Worm (Caenorhabditis elegans) whole organism, L1 larva: Measurements from ENCODE around the gene suex-1.

Experiments
- C34B4.2 ChIP-seq: sonication (generic microtip); optimal IDR thresholded peaks from 2 replicates; lab custom pipeline; 2017; ENCODE audit warnings: mild to moderate bottlenecking, missing genetic modification characterization, missing compliant biosample characterization
- aha-1 ChIP-seq: fragments of 150-350 bp; optimal IDR thresholded peaks from 2 replicates; lab custom pipeline; 2014; ENCODE audit warnings: missing biosample characterization, missing genetic modification characterization
- alr-1 ChIP-seq: fragments of 200-800 bp; sonication (Bioruptor generic); optimal IDR thresholded peaks from 2 replicates; lab custom pipeline; 2018; ENCODE audit warnings: borderline replicate concordance, mild to moderate bottlenecking, missing genetic modification characterization, missing compliant biosample characterization
- blmp-1 ChIP-seq: fragments of 150-350 bp; optimal IDR thresholded peaks from 2 replicates; lab custom pipeline; 2014; ENCODE audit warnings: missing biosample characterization, missing genetic modification characterization
- ceh-63 ChIP-seq: fragments of 200-800 bp; sonication (Bioruptor generic); optimal IDR thresholded peaks from 2 replicates; lab custom pipeline; 2018; ENCODE audit warnings: mild to moderate bottlenecking, missing genetic modification characterization, missing compliant biosample characterization
- ceh-82 ChIP-seq, 3 experiments: fragments of 150-350 bp in 1 of 3; sonication (generic microtip) in 2 of 3; optimal IDR thresholded peaks; 2 replicates each; lab custom pipeline; 2014 to 2017; ENCODE audit warnings: missing biosample characterization in 3 of 3, missing genetic modification characterization in 3 of 3
- ces-1 ChIP-seq: fragments of 150-350 bp; optimal IDR thresholded peaks from 2 replicates; lab custom pipeline; 2014; ENCODE audit warnings: missing biosample characterization, missing genetic modification reagents, missing genetic modification characterization
- dsc-1 ChIP-seq: sonication (generic microtip); optimal IDR thresholded peaks from 2 replicates; lab custom pipeline; 2016; ENCODE audit warnings: mild to moderate bottlenecking, missing genetic modification characterization, missing compliant biosample characterization
- efl-1 ChIP-seq, 4 experiments: fragments of 150-350 bp; optimal IDR thresholded peaks in 3 of 4; peaks in 1 of 4; 1 replicate in 1 of 4; 2 replicates in 3 of 4; lab custom pipeline; 2014; ENCODE audit warnings: missing biosample characterization in 2 of 4, missing genetic modification characterization in 2 of 4, missing genetic modification reagents in 2 of 4
- egl-13 ChIP-seq: sonication (generic microtip); optimal IDR thresholded peaks from 2 replicates; lab custom pipeline; 2016; ENCODE audit warnings: missing genotype, missing genetic modification reagents, missing genetic modification characterization, missing compliant biosample characterization
- egl-27 ChIP-seq, 2 experiments: fragments of 150-350 bp in 1 of 2; sonication (generic microtip); optimal IDR thresholded peaks; 3 replicates each; lab custom pipeline; 2017 to 2018; ENCODE audit warnings: missing biosample characterization in 2 of 2, missing genetic modification characterization in 2 of 2, missing genetic modification reagents in 2 of 2
- elt-2 ChIP-seq: sonication (generic microtip); optimal IDR thresholded peaks from 2 replicates; lab custom pipeline; 2016; ENCODE audit warnings: missing genetic modification characterization, mild to moderate bottlenecking, inconsistent platforms, missing compliant biosample characterization, missing genetic modification reagents
- elt-3 ChIP-seq, 6 experiments: fragments of 150-350 bp in 1 of 6; sonication (generic microtip); optimal IDR thresholded peaks; 2 replicates each; lab custom pipeline; 2017 to 2018; ENCODE audit warnings: missing biosample characterization in 6 of 6, missing genetic modification characterization in 6 of 6, inconsistent platforms in 1 of 6
- ets-5 ChIP-seq: fragments of 200-800 bp; sonication (Bioruptor generic); IDR thresholded peaks from 2 replicates; pipeline ENCODE4 v1.3.6; 2022; ENCODE audit warnings: missing genetic modification characterization, missing compliant biosample characterization
- fkh-4 ChIP-seq: sonication (generic microtip); optimal IDR thresholded peaks from 2 replicates; lab custom pipeline; 2016; ENCODE audit warnings: missing compliant biosample characterization, missing genetic modification characterization, borderline replicate concordance
- grh-1 ChIP-seq: fragments of 200-800 bp; sonication (Bioruptor generic); IDR thresholded peaks from 2 replicates; pipeline ENCODE4 v1.3.6; 2022; ENCODE audit warnings: missing genetic modification reagents, missing genetic modification characterization, missing compliant biosample characterization
- hlh-17 ChIP-seq: fragments of 200-800 bp; sonication (Bioruptor generic); optimal IDR thresholded peaks from 2 replicates; lab custom pipeline; 2018; ENCODE audit warnings: missing genetic modification characterization, mild to moderate bottlenecking, missing compliant biosample characterization, moderate library complexity, borderline replicate concordance
- hpl-2 ChIP-seq: fragments of 150-350 bp; optimal IDR thresholded peaks from 2 replicates; lab custom pipeline; 2014; ENCODE audit warnings: missing biosample characterization, missing genetic modification reagents, missing genetic modification characterization
- irx-1 ChIP-seq: sonication (generic microtip); optimal IDR thresholded peaks from 2 replicates; lab custom pipeline; 2016; ENCODE audit warnings: missing genetic modification characterization, missing compliant biosample characterization
- jun-1 ChIP-seq: fragments of 150-350 bp; optimal IDR thresholded peaks from 2 replicates; lab custom pipeline; 2014; ENCODE audit warnings: missing biosample characterization, missing genetic modification reagents, missing genetic modification characterization
- lin-14 ChIP-seq: fragments of 200-800 bp; sonication (Bioruptor generic); optimal IDR thresholded peaks from 2 replicates; lab custom pipeline; 2018; ENCODE audit warnings: mild to moderate bottlenecking, missing genetic modification characterization, moderate library complexity, missing compliant biosample characterization
- lin-35 ChIP-seq, 2 experiments: fragments of 150-350 bp; optimal IDR thresholded peaks; 2 replicates each; lab custom pipeline; 2014; ENCODE audit warnings: missing biosample characterization in 2 of 2, missing genetic modification characterization in 2 of 2, missing genetic modification reagents in 2 of 2
- lir-3 ChIP-seq: sonication (generic microtip); optimal IDR thresholded peaks from 2 replicates; lab custom pipeline; 2016; ENCODE audit warnings: mild to moderate bottlenecking, missing genetic modification characterization, moderate library complexity, missing compliant biosample characterization; ENCODE audit not compliant: poor library complexity
- mep-1 ChIP-seq: fragments of 150-350 bp; optimal IDR thresholded peaks from 2 replicates; lab custom pipeline; 2014; ENCODE audit warnings: missing biosample characterization, missing genetic modification characterization
- nhr-11 ChIP-seq: fragments of 150-350 bp; optimal IDR thresholded peaks from 2 replicates; lab custom pipeline; 2014; ENCODE audit warnings: missing biosample characterization, missing genetic modification characterization
- nhr-19 ChIP-seq: fragments of 200-800 bp; sonication (Bioruptor generic); conservative IDR thresholded peaks from 2 replicates; pipeline ENCODE4 v1.3.6; 2022; ENCODE audit warnings: missing genetic modification characterization, missing compliant biosample characterization
- nhr-47 ChIP-seq: sonication (generic microtip); optimal IDR thresholded peaks from 2 replicates; lab custom pipeline; 2016; ENCODE audit warnings: mild to moderate bottlenecking, missing genetic modification characterization, moderate library complexity, missing compliant biosample characterization
- nhr-71 ChIP-seq: sonication (generic microtip); optimal IDR thresholded peaks from 2 replicates; lab custom pipeline; 2016; ENCODE audit warnings: mild to moderate bottlenecking, missing genetic modification characterization, moderate library complexity, missing compliant biosample characterization
- nhr-90 ChIP-seq: sonication (generic microtip); optimal IDR thresholded peaks from 2 replicates; lab custom pipeline; 2016; ENCODE audit warnings: mild to moderate bottlenecking, missing genetic modification characterization, missing compliant biosample characterization; ENCODE audit not compliant: poor library complexity
- pax-3 ChIP-seq: fragments of 200-800 bp; sonication (Bioruptor generic); optimal IDR thresholded peaks from 2 replicates; lab custom pipeline; 2018; ENCODE audit warnings: mild to moderate bottlenecking, missing genetic modification characterization, moderate library complexity, missing compliant biosample characterization
- snpc-4 ChIP-seq: fragments of 150-350 bp; optimal IDR thresholded peaks from 2 replicates; lab custom pipeline; 2014; ENCODE audit warnings: missing biosample characterization, missing genetic modification characterization
- snu-23 ChIP-seq: sonication (generic microtip); optimal IDR thresholded peaks from 2 replicates; lab custom pipeline; 2016; ENCODE audit warnings: missing genetic modification characterization, missing compliant biosample characterization
- sptf-1 ChIP-seq: fragments of 150-350 bp; optimal IDR thresholded peaks from 2 replicates; lab custom pipeline; 2014; ENCODE audit warnings: missing biosample characterization, missing genetic modification characterization
- tlp-1 ChIP-seq: fragments of 150-350 bp; optimal IDR thresholded peaks from 2 replicates; lab custom pipeline; 2014; ENCODE audit warnings: missing biosample characterization, missing genetic modification characterization
- unc-130 ChIP-seq: fragments of 150-350 bp; optimal IDR thresholded peaks from 2 replicates; lab custom pipeline; 2017; ENCODE audit warnings: missing biosample characterization, missing genetic modification characterization, inconsistent platforms
- unc-30 ChIP-seq: sonication (generic microtip); optimal IDR thresholded peaks from 2 replicates; lab custom pipeline; 2017; ENCODE audit warnings: missing biosample characterization, missing genetic modification characterization
- unc-62 ChIP-seq: fragments of 150-350 bp; optimal IDR thresholded peaks from 2 replicates; lab custom pipeline; 2014; ENCODE audit warnings: missing biosample characterization, missing genetic modification reagents, missing genetic modification characterization
- unc-86 ChIP-seq: sonication (generic microtip); optimal IDR thresholded peaks from 2 replicates; lab custom pipeline; 2016; ENCODE audit warnings: missing genetic modification characterization, missing compliant biosample characterization
- vab-15 ChIP-seq: sonication (generic microtip); optimal IDR thresholded peaks from 2 replicates; lab custom pipeline; 2017; ENCODE audit warnings: missing genotype, mild to moderate bottlenecking, missing genetic modification characterization, missing compliant biosample characterization
- xbp-1 ChIP-seq: sonication (generic microtip); optimal IDR thresholded peaks from 2 replicates; lab custom pipeline; 2016; ENCODE audit warnings: missing genetic modification characterization, missing compliant biosample characterization
- zip-4 ChIP-seq: fragments of 200-800 bp; sonication (Bioruptor generic); optimal IDR thresholded peaks from 2 replicates; lab custom pipeline; 2018; ENCODE audit warnings: mild to moderate bottlenecking, missing genetic modification characterization, moderate library complexity, missing compliant biosample characterization
- ztf-4 ChIP-seq: fragments of 150-350 bp; optimal IDR thresholded peaks from 2 replicates; lab custom pipeline; 2014; ENCODE audit warnings: missing biosample characterization, missing genetic modification characterization

suex-1 gene

ce11 chrII:5543476-5544144 lies 45.6 kb upstream of the suex-1 start (continued):
- TF ChIP-seq pax-3 (peak; percentile 98), egl-27 (tag; optimal IDR thresholded peaks at IDR 0.05; lab: Kevin White, UChicago) (peak; percentile 92 to 93), irx-1 (tag; lab: Kevin White, UChicago) (peak; percentile 99), dsc-1 (peak; percentile 99), hpl-2 (peak; percentile 98), elt-2 (tag; lab: Kevin White, UChicago) (peak; percentile 100), snpc-4 (tag; lab: Kevin White, UChicago) (peak; percentile 100), nhr-90 (tag; lab: Kevin White, UChicago) (peak; percentile 100), blmp-1 (tag; lab: Kevin White, UChicago) (peak; percentile 81), jun-1 (tag; lab: Kevin White, UChicago) (peak; percentile 99), grh-1 (GFP tag; lab: Robert Waterston, UW) (peak; percentile 99), ceh-82 (tag; optimal IDR thresholded peaks at IDR 0.05; lab: Kevin White, UChicago) (peak; percentile 96 to 97 (median 97)), fkh-4 (tag; lab: Kevin White, UChicago) (peak; percentile 86), hlh-17 (GFP tag; lab: Kevin White, UChicago) (peak; percentile 92), nhr-11 (tag; lab: Kevin White, UChicago) (peak; percentile 96), lin-14 (peak; percentile 99), nhr-47 (tag; lab: Kevin White, UChicago) (peak; percentile 100), egl-13 (peak; percentile 98), unc-130 (tag; lab: Kevin White, UChicago) (peak; percentile 98), xbp-1 (tag; lab: Kevin White, UChicago) (peak; percentile 98), ceh-63 (GFP tag; lab: Kevin White, UChicago) (peak; percentile 95), C34B4.2 (peak; percentile 67), ets-5 (0 out of 2 replicates have a peak, but pooled peaks have one; percentile 74), efl-1 (optimal IDR thresholded peaks at IDR 0.05; lab: Kevin White, UChicago) (peak; percentile 92 to 93), efl-1 (GFP tag; optimal IDR thresholded peaks at IDR 0.05 in 1 of 2; lab: Kevin White, UChicago) (peak; percentile 80 to 98), sptf-1 (tag; lab: Kevin White, UChicago) (no peak), unc-30 (peak; percentile 68), nhr-19 (GFP tag; lab: Robert Waterston, UW) (peak; percentile 99), aha-1 (tag; lab: Kevin White, UChicago) (peak; percentile 62), snu-23 (GFP tag; lab: Kevin White, UChicago) (peak; percentile 100), mep-1 (tag; lab: Kevin White, UChicago) (peak; percentile 97), unc-86 (tag; lab: Kevin White, UChicago) (peak; percentile 98), ztf-4 (tag; lab: Kevin White, UChicago) (peak; percentile 99), vab-15 (tag; lab: Kevin White, UChicago) (peak; percentile 87), lin-35 (GFP tag; optimal IDR thresholded peaks at IDR 0.05; lab: Kevin White, UChicago) (peak; percentile 86 to 94), nhr-71 (tag; lab: Kevin White, UChicago) (peak; percentile 100), tlp-1 (tag; lab: Kevin White, UChicago) (no peak), elt-3 (tag; optimal IDR thresholded peaks at IDR 0.05; lab: Kevin White, UChicago) (peak; percentile 47 to 98 (median 80)), ces-1 (peak; percentile 92), unc-62 (GFP tag; lab: Kevin White, UChicago) (peak; percentile 46), zip-4 (GFP tag; lab: Kevin White, UChicago) (peak; percentile 95), alr-1 (no peak), lir-3 (peak; percentile 92)
